Worm (Caenorhabditis elegans) whole organism, L4 larva: ENCODE measurements around the gene E02C12.10.

Experiments used
- D1046.2 ChIP-seq: fragments of 200-800 bp; sonication (Bioruptor generic); IDR thresholded peaks from 2 replicates; pipeline ENCODE4 v1.3.6; 2022; ENCODE audit warnings: missing genetic modification characterization, missing compliant biosample characterization
- F26F4.8 ChIP-seq: fragments of 200-800 bp; sonication (Bioruptor generic); conservative IDR thresholded peaks from 2 replicates; pipeline ENCODE4 v1.3.6; 2022; ENCODE audit warnings: missing genetic modification characterization, missing compliant biosample characterization
- F49E8.2 ChIP-seq: sonication (generic microtip); optimal IDR thresholded peaks from 2 replicates; lab custom pipeline; 2016; ENCODE audit warnings: missing compliant biosample characterization, mild to moderate bottlenecking, missing genetic modification characterization, borderline replicate concordance
- T20F7.1 ChIP-seq: fragments of 200-800 bp; sonication (Bioruptor generic); optimal IDR thresholded peaks from 2 replicates; lab custom pipeline; 2018; ENCODE audit warnings: mild to moderate bottlenecking, missing genetic modification characterization, missing compliant biosample characterization
- Y105C5A.15 ChIP-seq: fragments of 200-800 bp; sonication (Bioruptor generic); IDR thresholded peaks from 2 replicates; pipeline ENCODE4 v1.3.6; 2022; ENCODE audit warnings: missing genetic modification characterization, missing compliant biosample characterization
- Y48G9A.11 ChIP-seq: fragments of 200-800 bp; sonication (Bioruptor generic); IDR thresholded peaks from 2 replicates; pipeline ENCODE4 v1.3.6; 2022; ENCODE audit warnings: missing genetic modification reagents, missing genetic modification characterization, missing compliant biosample characterization
- Y75B8A.6 ChIP-seq: fragments of 200-800 bp; sonication (Bioruptor generic); IDR thresholded peaks from 2 replicates; pipeline ENCODE4 v1.3.6; 2022; ENCODE audit warnings: missing genetic modification reagents, missing genetic modification characterization, missing compliant biosample characterization
- ZK337.2 ChIP-seq: fragments of 200-800 bp; sonication (Bioruptor generic); IDR thresholded peaks from 2 replicates; pipeline ENCODE4 v1.3.6; 2022; ENCODE audit warnings: missing genetic modification reagents, missing genetic modification characterization, missing compliant biosample characterization
- ZK546.5 ChIP-seq, 2 experiments: sonication (generic microtip); optimal IDR thresholded peaks; 2 replicates each; lab custom pipeline; 2017; ENCODE audit warnings: missing biosample characterization in 2 of 2, missing genetic modification characterization in 2 of 2
- aha-1 ChIP-seq: fragments of 150-350 bp; peaks from one replicate; lab custom pipeline; 2014; ENCODE audit warnings: missing biosample characterization, missing genetic modification characterization
- attf-4 ChIP-seq: sonication (generic microtip); optimal IDR thresholded peaks from 3 replicates; lab custom pipeline; 2017; ENCODE audit warnings: missing biosample characterization, missing genetic modification characterization
- ceh-20 ChIP-seq: fragments of 200-800 bp; sonication (Bioruptor generic); IDR thresholded peaks from 2 replicates; pipeline ENCODE4 v1.3.6; 2022; ENCODE audit warnings: missing genetic modification reagents, missing genetic modification characterization, missing compliant biosample characterization
- ceh-32 ChIP-seq: sonication (generic microtip); optimal IDR thresholded peaks from 2 replicates; lab custom pipeline; 2016; ENCODE audit warnings: mild to moderate bottlenecking, missing genetic modification characterization, missing compliant biosample characterization; ENCODE audit not compliant: poor library complexity
- ceh-82 ChIP-seq: sonication (generic microtip); optimal IDR thresholded peaks from 2 replicates; lab custom pipeline; 2017; ENCODE audit warnings: missing biosample characterization, missing genetic modification characterization
- cey-2 ChIP-seq: sonication (generic microtip); optimal IDR thresholded peaks from 3 replicates; lab custom pipeline; 2017; ENCODE audit warnings: missing genetic modification characterization, mild to moderate bottlenecking, missing compliant biosample characterization, antibody characterized with exemption, borderline replicate concordance; ENCODE audit not compliant: insufficient read depth
- daf-12 ChIP-seq: fragments of 150-350 bp; optimal IDR thresholded peaks from 2 replicates; lab custom pipeline; 2014; ENCODE audit warnings: missing biosample characterization, missing genetic modification reagents, missing genetic modification characterization
- daf-16 ChIP-seq, 3 experiments: sonication (generic microtip); optimal IDR thresholded peaks; 2 replicates each; lab custom pipeline; 2016 to 2017; ENCODE audit warnings: missing genetic modification characterization in 3 of 3, missing genetic modification reagents in 3 of 3, mild to moderate bottlenecking in 2 of 3, missing compliant biosample characterization in 2 of 3, missing biosample characterization in 1 of 3, moderate library complexity in 1 of 3
- daf-19 ChIP-seq: fragments of 200-800 bp; sonication (Bioruptor generic); conservative IDR thresholded peaks from 2 replicates; pipeline ENCODE4 v1.3.6; 2022; ENCODE audit warnings: missing genetic modification characterization, missing compliant biosample characterization
- dpl-1 ChIP-seq: fragments of 150-350 bp; optimal IDR thresholded peaks from 2 replicates; lab custom pipeline; 2014; ENCODE audit warnings: missing biosample characterization, missing genetic modification reagents, missing genetic modification characterization
- dve-1 ChIP-seq: sonication (generic microtip); optimal IDR thresholded peaks from 2 replicates; lab custom pipeline; 2017; ENCODE audit warnings: antibody characterized with exemption, mild to moderate bottlenecking, missing genetic modification characterization, missing compliant biosample characterization; ENCODE audit not compliant: insufficient read depth
- egl-27 ChIP-seq: sonication (generic microtip); optimal IDR thresholded peaks from 3 replicates; lab custom pipeline; 2017; ENCODE audit warnings: missing biosample characterization, missing genetic modification reagents, missing genetic modification characterization
- fos-1 ChIP-seq: fragments of 150-350 bp; optimal IDR thresholded peaks from 2 replicates; lab custom pipeline; 2014; ENCODE audit warnings: missing biosample characterization, missing genetic modification characterization
- hif-1 ChIP-seq, 2 experiments: sonication (generic microtip); optimal IDR thresholded peaks; 2 replicates each; lab custom pipeline; 2016 to 2017; ENCODE audit warnings: missing compliant biosample characterization in 2 of 2, missing genetic modification characterization in 2 of 2, missing genetic modification reagents in 2 of 2, missing genotype in 2 of 2, mild to moderate bottlenecking in 1 of 2
- hlh-30 ChIP-seq: sonication (generic microtip); optimal IDR thresholded peaks from 2 replicates; lab custom pipeline; 2017; ENCODE audit warnings: antibody characterized with exemption, mild to moderate bottlenecking, missing genetic modification characterization, missing compliant biosample characterization; ENCODE audit not compliant: insufficient read depth
- hmg-1.1 ChIP-seq: fragments of 200-800 bp; sonication (Bioruptor generic); IDR thresholded peaks from 2 replicates; pipeline ENCODE4 v1.3.6; 2022; ENCODE audit warnings: missing genetic modification reagents, missing genetic modification characterization, missing compliant biosample characterization
- jun-1 ChIP-seq: fragments of 150-350 bp; optimal IDR thresholded peaks from 2 replicates; lab custom pipeline; 2014; ENCODE audit warnings: missing biosample characterization, missing genetic modification reagents, missing genetic modification characterization
- lin-15B ChIP-seq: fragments of 150-350 bp; sonication (generic microtip); optimal IDR thresholded peaks from 3 replicates; lab custom pipeline; 2014; ENCODE audit warnings: missing biosample characterization, missing genetic modification characterization
- lin-38 ChIP-seq: fragments of 200-800 bp; sonication (Bioruptor generic); IDR thresholded peaks from 2 replicates; pipeline ENCODE4 v1.3.6; 2022; ENCODE audit warnings: missing genetic modification reagents, missing genetic modification characterization, missing compliant biosample characterization
- madf-9 ChIP-seq: fragments of 200-800 bp; sonication (Bioruptor generic); conservative IDR thresholded peaks from 2 replicates; pipeline ENCODE4 v1.3.6; 2022; ENCODE audit warnings: missing genetic modification reagents, missing genetic modification characterization, missing compliant biosample characterization
- mxl-2 ChIP-seq: fragments of 200-800 bp; sonication (Bioruptor generic); conservative IDR thresholded peaks from 2 replicates; pipeline ENCODE4 v1.3.6; 2022; ENCODE audit warnings: missing genetic modification reagents, missing genetic modification characterization, missing compliant biosample characterization
- mxl-3 ChIP-seq: fragments of 200-800 bp; sonication (Bioruptor generic); optimal IDR thresholded peaks from 2 replicates; lab custom pipeline; 2018; ENCODE audit warnings: mild to moderate bottlenecking, missing genetic modification characterization, missing compliant biosample characterization
- nhr-10 ChIP-seq: fragments of 150-350 bp; optimal IDR thresholded peaks from 2 replicates; lab custom pipeline; 2014; ENCODE audit warnings: missing biosample characterization, missing genetic modification characterization
- nhr-102 ChIP-seq: sonication (generic microtip); optimal IDR thresholded peaks from 2 replicates; lab custom pipeline; 2016; ENCODE audit warnings: mild to moderate bottlenecking, missing genetic modification characterization, moderate library complexity, missing compliant biosample characterization
- nhr-111 ChIP-seq: fragments of 200-800 bp; sonication (Bioruptor generic); optimal IDR thresholded peaks from 2 replicates; lab custom pipeline; 2018; ENCODE audit warnings: mild to moderate bottlenecking, missing genetic modification characterization, missing compliant biosample characterization
- nhr-237 ChIP-seq: sonication (generic microtip); optimal IDR thresholded peaks from 2 replicates; lab custom pipeline; 2017; ENCODE audit warnings: missing biosample characterization, missing genetic modification characterization
- nhr-28 ChIP-seq: fragments of 150-350 bp; optimal IDR thresholded peaks from 2 replicates; lab custom pipeline; 2014; ENCODE audit warnings: missing biosample characterization, missing genetic modification characterization
- nhr-42 ChIP-seq: fragments of 200-800 bp; sonication (Bioruptor generic); IDR thresholded peaks from 2 replicates; pipeline ENCODE4 v1.3.6; 2022; ENCODE audit warnings: missing genetic modification characterization, missing compliant biosample characterization
- nhr-48 ChIP-seq: sonication (generic microtip); optimal IDR thresholded peaks from 2 replicates; lab custom pipeline; 2016; ENCODE audit warnings: mild to moderate bottlenecking, missing genetic modification characterization, missing compliant biosample characterization
- pha-4 ChIP-seq, 2 experiments: fragments of 150-350 bp in 1 of 2; fragments of 200-800 bp in 1 of 2; sonication (Bioruptor generic) in 1 of 2; IDR thresholded peaks in 1 of 2; optimal IDR thresholded peaks in 1 of 2; 2 replicates each; pipeline versions ENCODE4 v1.3.6 to Lab custom; 2014 to 2022; ENCODE audit warnings: missing genetic modification characterization in 2 of 2, missing genetic modification reagents in 2 of 2, missing biosample characterization in 1 of 2, missing compliant biosample characterization in 1 of 2
- php-3 ChIP-seq: fragments of 200-800 bp; sonication (Bioruptor generic); IDR thresholded peaks from 2 replicates; pipeline ENCODE4 v1.3.6; 2022; ENCODE audit warnings: missing genetic modification reagents, missing genetic modification characterization, missing compliant biosample characterization
- rbr-2 ChIP-seq: sonication (generic microtip); optimal IDR thresholded peaks from 2 replicates; lab custom pipeline; 2016; ENCODE audit warnings: missing genotype, missing genetic modification characterization, missing compliant biosample characterization
- set-16 ChIP-seq: fragments of 200-800 bp; sonication (Bioruptor generic); IDR thresholded peaks from 2 replicates; pipeline ENCODE4 v1.3.6; 2022; ENCODE audit warnings: missing genetic modification reagents, missing genetic modification characterization, missing compliant biosample characterization
- spr-1 ChIP-seq: sonication (generic microtip); optimal IDR thresholded peaks from 2 replicates; lab custom pipeline; 2016; ENCODE audit warnings: mild to moderate bottlenecking, missing genetic modification characterization, missing compliant biosample characterization
- spr-3 ChIP-seq: fragments of 200-800 bp; sonication (Bioruptor generic); optimal IDR thresholded peaks from 2 replicates; lab custom pipeline; 2018; ENCODE audit warnings: mild to moderate bottlenecking, missing genetic modification characterization, missing compliant biosample characterization
- unc-62 ChIP-seq, 3 experiments: fragments of 150-350 bp in 1 of 3; sonication (generic microtip); optimal IDR thresholded peaks in 2 of 3; peaks in 1 of 3; 1 replicate in 1 of 3; 2 replicates in 2 of 3; lab custom pipeline; 2014 to 2017; ENCODE audit warnings: missing biosample characterization in 3 of 3, missing genetic modification characterization in 3 of 3, missing genetic modification reagents in 3 of 3, missing genotype in 1 of 3
- vab-7 ChIP-seq: fragments of 200-800 bp; sonication (Bioruptor generic); IDR thresholded peaks from 2 replicates; pipeline ENCODE4 v1.3.6; 2022; ENCODE audit warnings: missing genetic modification reagents, missing genetic modification characterization, missing compliant biosample characterization
- zag-1 ChIP-seq: fragments of 150-350 bp; optimal IDR thresholded peaks from 2 replicates; lab custom pipeline; 2014; ENCODE audit warnings: missing biosample characterization, missing genetic modification characterization
- zfp-2 ChIP-seq: sonication (generic microtip); optimal IDR thresholded peaks from 2 replicates; lab custom pipeline; 2016; ENCODE audit warnings: mild to moderate bottlenecking, missing genetic modification characterization, missing compliant biosample characterization

Gene E02C12.10

DNA sequence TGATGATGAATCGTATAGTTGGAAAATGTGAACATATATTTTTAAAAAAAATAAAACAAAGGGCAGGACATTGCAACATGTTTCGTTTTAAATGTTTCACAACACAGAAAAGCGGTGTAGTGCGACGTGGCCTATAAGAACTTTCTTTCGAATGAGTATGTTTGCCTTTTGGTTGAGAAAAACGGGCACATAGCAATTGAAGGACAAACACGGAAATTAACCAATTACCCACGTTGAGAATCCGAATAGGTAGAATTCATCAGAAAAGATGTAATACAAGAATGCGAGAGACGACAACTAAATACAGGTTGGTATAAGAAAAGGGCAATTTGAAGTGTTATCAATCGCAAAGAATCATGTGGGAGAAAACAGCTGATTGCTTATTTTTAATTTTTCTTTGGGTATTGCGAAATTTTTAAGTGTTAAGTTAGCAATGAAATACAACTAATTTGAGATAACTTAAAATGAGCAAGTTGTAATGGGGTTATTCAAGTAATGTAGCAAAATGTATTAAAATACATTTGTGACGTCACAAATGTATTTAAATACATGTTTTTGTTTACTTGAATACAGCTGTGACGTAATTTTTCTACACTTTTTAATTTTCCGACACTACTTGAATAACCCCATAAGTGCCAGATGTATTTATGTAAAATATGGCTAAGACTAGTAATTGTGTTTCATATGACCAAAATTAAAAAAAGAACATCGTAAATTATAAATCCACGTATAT is 44.7 kb downstream of the E02C12.10 start, which contains the start of gene acl-14:
acl-14 (minus strand) TSS at position 316 of the 733 bp plus-strand sequence.
- no peak for TF ChIP-seq F26F4.8 (GFP tag; lab: Robert Waterston, UW)
- TF ChIP-seq T20F7.1 (GFP tag; lab: Kevin White, UChicago), result no peak
- no peak for TF ChIP-seq hif-1 (tag; optimal IDR thresholded peaks at IDR 0.05; lab: Kevin White, UChicago)
- TF ChIP-seq hmg-1.1 (GFP tag; lab: Robert Waterston, UW), result no peak
- no peak for TF ChIP-seq zfp-2
- TF ChIP-seq daf-12 (tag; lab: Kevin White, UChicago), result no peak
- no peak for TF ChIP-seq daf-19 (GFP tag; lab: Robert Waterston, UW)
- TF ChIP-seq lin-38 (GFP tag; lab: Robert Waterston, UW), result no peak
- TF ChIP-seq pha-4 (GFP tag; IDR thresholded peaks at IDR 0.05; lab: Robert Waterston, UW), result no peak
- no peak for TF ChIP-seq pha-4 (tag; optimal IDR thresholded peaks at IDR 0.05; lab: Kevin White, UChicago)
- TF ChIP-seq daf-16 (GFP tag; optimal IDR thresholded peaks at IDR 0.05; lab: Kevin White, UChicago), result no peak
- TF ChIP-seq daf-16 (tag; optimal IDR thresholded peaks at IDR 0.05; lab: Kevin White, UChicago), result peak; percentile 34
- no peak for TF ChIP-seq F49E8.2
- TF ChIP-seq Y75B8A.6 (GFP tag; lab: Robert Waterston, UW), result no peak
- no peak for TF ChIP-seq nhr-111
- no peak for TF ChIP-seq spr-3 (GFP tag; lab: Kevin White, UChicago)
- TF ChIP-seq nhr-102 (tag; lab: Kevin White, UChicago), result no peak
- no peak for TF ChIP-seq egl-27 (tag; lab: Kevin White, UChicago)
- TF ChIP-seq nhr-237 (tag; lab: Kevin White, UChicago), result no peak
- no peak for TF ChIP-seq jun-1 (tag; lab: Kevin White, UChicago)
- TF ChIP-seq Y105C5A.15 (GFP tag; lab: Robert Waterston, UW), result no peak
- no peak for TF ChIP-seq nhr-48 (tag; lab: Kevin White, UChicago)
- no peak for TF ChIP-seq cey-2 (tag; lab: Kevin White, UChicago)
- TF ChIP-seq fos-1 (tag; lab: Kevin White, UChicago), result no peak
- TF ChIP-seq lin-15B (tag; lab: Kevin White, UChicago), result no peak
- TF ChIP-seq spr-1, result no peak
- TF ChIP-seq aha-1, result peak; percentile 82
- no peak for TF ChIP-seq rbr-2
- no peak for TF ChIP-seq ZK546.5 (tag; optimal IDR thresholded peaks at IDR 0.05; lab: Kevin White, UChicago)
- TF ChIP-seq nhr-10, result no peak
- TF ChIP-seq set-16 (GFP tag; lab: Robert Waterston, UW), result no peak
- no peak for TF ChIP-seq D1046.2 (GFP tag; lab: Robert Waterston, UW)
- no peak for TF ChIP-seq attf-4
- TF ChIP-seq ceh-82 (tag; lab: Kevin White, UChicago), result no peak
- TF ChIP-seq mxl-3 (GFP tag; lab: Kevin White, UChicago), result no peak
- TF ChIP-seq ZK337.2 (GFP tag; lab: Robert Waterston, UW), result no peak
- peak; percentile 30 for TF ChIP-seq hlh-30 (tag; lab: Kevin White, UChicago)
- no peak for TF ChIP-seq madf-9 (GFP tag; lab: Robert Waterston, UW)
- peak; percentile 64 for TF ChIP-seq nhr-28
- no peak for TF ChIP-seq dpl-1 (GFP tag; lab: Kevin White, UChicago)
- TF ChIP-seq ceh-20 (GFP tag; lab: Robert Waterston, UW), result no peak
- no peak for TF ChIP-seq ceh-32 (tag; lab: Kevin White, UChicago)
- TF ChIP-seq Y48G9A.11 (GFP tag; lab: Robert Waterston, UW), result no peak
- TF ChIP-seq unc-62 (GFP tag; optimal IDR thresholded peaks at IDR 0.05 in 1 of 2; lab: Kevin White, UChicago), result peak in 1 of 2 experiments; percentile 36
- TF ChIP-seq unc-62 (tag; optimal IDR thresholded peaks at IDR 0.05; lab: Kevin White, UChicago), result no peak
- no peak for TF ChIP-seq vab-7 (GFP tag; lab: Robert Waterston, UW)
- no peak for TF ChIP-seq mxl-2 (GFP tag; lab: Robert Waterston, UW)
- TF ChIP-seq php-3 (GFP tag; lab: Robert Waterston, UW), result no peak
- no peak for TF ChIP-seq dve-1
- no peak for TF ChIP-seq zag-1 (tag; lab: Kevin White, UChicago)
- no peak for TF ChIP-seq nhr-42
